Fruit fly (Drosophila melanogaster) whole organism, prepupa: ENCODE results near the gene Prps.
A peak's percentile ranks its signal among the peaks of the same experiment; 100 is the strongest.

Experiments
- Blimp-1 ChIP-seq: fragments of 200-800 bp; sonication (Bioruptor generic); optimal IDR thresholded peaks from 3 replicates; lab custom pipeline; 2017; ENCODE audit warnings: missing biosample characterization, missing genetic modification characterization, mild to moderate bottlenecking, moderate library complexity, missing genetic modification reagents
- CG10669 ChIP-seq: fragments of 200-800 bp; sonication (Bioruptor generic); optimal IDR thresholded peaks from 3 replicates; lab custom pipeline; 2018; ENCODE audit warnings: missing biosample characterization, mild to moderate bottlenecking, missing genetic modification characterization, moderate library complexity
- CG11294 ChIP-seq: fragments of 200-800 bp; sonication (Bioruptor generic); IDR thresholded peaks from 2 replicates; pipeline ENCODE4 v1.3.6; 2022; ENCODE audit warnings: missing biosample characterization, missing genetic modification characterization
- CG11902 ChIP-seq: fragments of 200-800 bp; sonication (Bioruptor generic); optimal IDR thresholded peaks from 3 replicates; lab custom pipeline; 2016; ENCODE audit warnings: missing biosample characterization, missing genetic modification characterization
- CG15336 ChIP-seq: fragments of 200-800 bp; sonication (Bioruptor generic); IDR thresholded peaks from 2 replicates; pipeline ENCODE4 v1.3.6; 2022; ENCODE audit warnings: missing biosample characterization, missing genetic modification characterization
- CG16779 ChIP-seq: fragments of 200-800 bp; sonication (Bioruptor generic); optimal IDR thresholded peaks from 3 replicates; lab custom pipeline; 2017; ENCODE audit warnings: missing biosample characterization, mild to moderate bottlenecking, missing genetic modification characterization
- CG32006 ChIP-seq: fragments of 200-800 bp; sonication (Bioruptor generic); optimal IDR thresholded peaks from 3 replicates; lab custom pipeline; 2017; ENCODE audit warnings: missing biosample characterization, mild to moderate bottlenecking, missing genetic modification characterization
- CG34406 ChIP-seq: fragments of 200-800 bp; sonication (Bioruptor generic); optimal IDR thresholded peaks from 3 replicates; lab custom pipeline; 2016; ENCODE audit warnings: missing biosample characterization, missing genetic modification characterization
- CG3919 ChIP-seq: fragments of 200-800 bp; sonication (Bioruptor generic); optimal IDR thresholded peaks from 3 replicates; lab custom pipeline; 2016; ENCODE audit warnings: missing biosample characterization, missing genetic modification characterization
- CG4318 ChIP-seq: fragments of 200-800 bp; sonication (Bioruptor generic); optimal IDR thresholded peaks from 3 replicates; lab custom pipeline; 2017; ENCODE audit warnings: missing biosample characterization, mild to moderate bottlenecking, missing genetic modification characterization
- CG6163 ChIP-seq: fragments of 200-800 bp; sonication (Bioruptor generic); IDR thresholded peaks from 3 replicates; pipeline ENCODE4 v1.3.6; 2022; ENCODE audit warnings: missing biosample characterization, missing genetic modification characterization
- CG6276 ChIP-seq: fragments of 200-800 bp; sonication (Bioruptor generic); optimal IDR thresholded peaks from 2 replicates; lab custom pipeline; 2017; ENCODE audit warnings: missing biosample characterization, mild to moderate bottlenecking, missing genetic modification characterization
- CG6792 ChIP-seq: fragments of 200-800 bp; sonication (Bioruptor generic); optimal IDR thresholded peaks from 3 replicates; lab custom pipeline; 2016; ENCODE audit warnings: missing biosample characterization, missing genetic modification characterization
- CG6808 ChIP-seq: fragments of 200-800 bp; sonication (Bioruptor generic); optimal IDR thresholded peaks from 3 replicates; lab custom pipeline; 2017; ENCODE audit warnings: missing biosample characterization, missing genetic modification characterization, mild to moderate bottlenecking, moderate library complexity, missing genetic modification reagents
- CG6854 ChIP-seq: fragments of 200-800 bp; sonication (Bioruptor generic); optimal IDR thresholded peaks from 2 replicates; lab custom pipeline; 2017; ENCODE audit warnings: missing biosample characterization, mild to moderate bottlenecking, missing genetic modification characterization
- CG7368 ChIP-seq: fragments of 200-800 bp; sonication (Bioruptor generic); optimal IDR thresholded peaks from 3 replicates; lab custom pipeline; 2016; ENCODE audit warnings: missing biosample characterization, missing genetic modification characterization
- CG8119 ChIP-seq: fragments of 200-800 bp; sonication (Bioruptor generic); IDR thresholded peaks from 3 replicates; pipeline ENCODE4 v1.3.6; 2022; ENCODE audit warnings: missing biosample characterization, missing genetic modification characterization
- CG8632 ChIP-seq: fragments of 200-800 bp; sonication (Bioruptor generic); optimal IDR thresholded peaks from 3 replicates; lab custom pipeline; 2016; ENCODE audit warnings: missing biosample characterization, missing genetic modification characterization
- CG9139 ChIP-seq: fragments of 200-800 bp; sonication (Bioruptor generic); optimal IDR thresholded peaks from 3 replicates; lab custom pipeline; 2017; ENCODE audit warnings: missing biosample characterization, mild to moderate bottlenecking, missing genetic modification characterization
- Eip78C ChIP-seq: fragments of 200-800 bp; sonication (Bioruptor generic); peaks from one replicate; lab custom pipeline; 2016; ENCODE audit warnings: missing biosample characterization, missing genetic modification characterization
- Eip93F ChIP-seq: fragments of 200-800 bp; sonication (Bioruptor generic); optimal IDR thresholded peaks from 2 replicates; lab custom pipeline; 2016; ENCODE audit warnings: missing biosample characterization, mild to moderate bottlenecking, missing genetic modification characterization
- Ets21C ChIP-seq: fragments of 200-800 bp; sonication (Bioruptor generic); optimal IDR thresholded peaks from 3 replicates; lab custom pipeline; 2016; ENCODE audit warnings: missing biosample characterization, missing genetic modification characterization
- Ets96B ChIP-seq: fragments of 200-800 bp; optimal IDR thresholded peaks from 2 replicates; lab custom pipeline; 2019; ENCODE audit warnings: missing biosample characterization, mild to moderate bottlenecking, missing genetic modification characterization, moderate library complexity
- Gug ChIP-seq: fragments of 200-800 bp; sonication (Bioruptor generic); IDR thresholded peaks from 2 replicates; pipeline ENCODE4 v1.3.6; 2022; ENCODE audit warnings: missing biosample characterization, missing genetic modification characterization
- Hr38 ChIP-seq: sonication (Bioruptor generic); optimal IDR thresholded peaks from 2 replicates; lab custom pipeline; 2016; ENCODE audit warnings: missing biosample characterization, missing genetic modification characterization
- Lpt ChIP-seq: fragments of 200-800 bp; sonication (Bioruptor generic); optimal IDR thresholded peaks from 3 replicates; lab custom pipeline; 2016; ENCODE audit warnings: missing biosample characterization, missing genetic modification characterization
- Met ChIP-seq: fragments of 200-800 bp; sonication (Bioruptor generic); optimal IDR thresholded peaks from 3 replicates; lab custom pipeline; 2016; ENCODE audit warnings: missing biosample characterization, missing genetic modification characterization
- OdsH ChIP-seq: fragments of 200-800 bp; sonication (Bioruptor generic); optimal IDR thresholded peaks from 3 replicates; lab custom pipeline; 2016; ENCODE audit warnings: missing biosample characterization, missing genetic modification characterization
- Smox ChIP-seq: fragments of 200-800 bp; sonication (Bioruptor generic); optimal IDR thresholded peaks from 3 replicates; lab custom pipeline; 2016; ENCODE audit warnings: missing biosample characterization, missing genetic modification characterization
- Sox14 ChIP-seq: fragments of 200-800 bp; sonication (Bioruptor generic); optimal IDR thresholded peaks from 3 replicates; lab custom pipeline; 2016; ENCODE audit warnings: missing biosample characterization, missing genetic modification characterization
- achi ChIP-seq: fragments of 200-800 bp; sonication (Bioruptor generic); optimal IDR thresholded peaks from 3 replicates; lab custom pipeline; 2016; ENCODE audit warnings: missing biosample characterization, missing genetic modification characterization
- acj6 ChIP-seq: fragments of 200-800 bp; sonication (Bioruptor generic); optimal IDR thresholded peaks from 3 replicates; lab custom pipeline; 2016; ENCODE audit warnings: missing biosample characterization, missing genetic modification characterization
- cyc ChIP-seq: fragments of 200-800 bp; sonication (Bioruptor generic); optimal IDR thresholded peaks from 3 replicates; lab custom pipeline; 2016; ENCODE audit warnings: missing biosample characterization, missing genetic modification characterization
- dac ChIP-seq: fragments of 200-800 bp; sonication (Bioruptor generic); optimal IDR thresholded peaks from 2 replicates; lab custom pipeline; 2017; ENCODE audit warnings: missing biosample characterization, mild to moderate bottlenecking, missing genetic modification characterization
- dsx ChIP-seq: fragments of 200-800 bp; optimal IDR thresholded peaks from 3 replicates; lab custom pipeline; 2019; ENCODE audit warnings: missing biosample characterization, mild to moderate bottlenecking, missing genetic modification characterization, moderate library complexity; ENCODE audit not compliant: poor library complexity, severe bottlenecking
- eg ChIP-seq: fragments of 200-800 bp; sonication (Bioruptor generic); IDR thresholded peaks from 3 replicates; pipeline ENCODE4 v1.3.6; 2022; ENCODE audit warnings: missing biosample characterization, missing genetic modification characterization
- esn ChIP-seq: fragments of 200-800 bp; sonication (Bioruptor generic); optimal IDR thresholded peaks from 2 replicates; lab custom pipeline; 2016; ENCODE audit warnings: missing biosample characterization, mild to moderate bottlenecking, missing genetic modification characterization, moderate library complexity
- fd59A ChIP-seq: fragments of 200-800 bp; sonication (Bioruptor generic); optimal IDR thresholded peaks from 2 replicates; lab custom pipeline; 2017; ENCODE audit warnings: missing biosample characterization, mild to moderate bottlenecking, missing genetic modification characterization, missing genetic modification reagents
- fd85E ChIP-seq: fragments of 200-800 bp; sonication (Bioruptor generic); optimal IDR thresholded peaks from 3 replicates; lab custom pipeline; 2016; ENCODE audit warnings: missing biosample characterization, missing genetic modification characterization
- fkh ChIP-seq: fragments of 200-800 bp; sonication (Bioruptor generic); optimal IDR thresholded peaks from 3 replicates; lab custom pipeline; 2017; ENCODE audit warnings: missing biosample characterization, mild to moderate bottlenecking, missing genetic modification characterization, moderate library complexity
- pdm3 ChIP-seq: fragments of 200-800 bp; sonication (Bioruptor generic); optimal IDR thresholded peaks from 3 replicates; lab custom pipeline; 2016; ENCODE audit warnings: missing biosample characterization, missing genetic modification characterization
- salr ChIP-seq, 2 experiments: fragments of 200-800 bp; sonication (Bioruptor generic); optimal IDR thresholded peaks; 3 replicates each; lab custom pipeline; 2016 to 2018; ENCODE audit warnings: missing biosample characterization in 2 of 2, missing genetic modification characterization in 2 of 2, mild to moderate bottlenecking in 1 of 2
- ss ChIP-seq, 2 experiments: fragments of 200-800 bp; sonication (Bioruptor generic); optimal IDR thresholded peaks; 2 replicates in 1 of 2; 3 replicates in 1 of 2; lab custom pipeline; 2017 to 2018; ENCODE audit warnings: mild to moderate bottlenecking in 2 of 2, missing biosample characterization in 2 of 2, missing genetic modification characterization in 2 of 2, moderate library complexity in 1 of 2
- svp ChIP-seq: fragments of 200-800 bp; sonication (Bioruptor generic); peaks from one replicate; lab custom pipeline; 2016; ENCODE audit warnings: missing biosample characterization, missing genetic modification characterization

The Prps gene

dm6 chr3L:9693552-9694133 is 2.9 kb downstream of the Prps start:
- TF ChIP-seq Eip78C (GFP tag; lab: Kevin White, UChicago) (no peak), CG8632 (GFP tag; lab: Kevin White, UChicago) (no peak), esn (no peak), Blimp-1 (no peak), OdsH (GFP tag; lab: Kevin White, UChicago) (no peak), CG4318 (no peak), pdm3 (no peak), CG15336 (GFP tag; lab: Robert Waterston, UW) (peak; percentile 27; the same call in 1 of the 2 replicates), Sox14 (GFP tag; lab: Kevin White, UChicago) (no peak), dac (no peak), salr (GFP tag; optimal IDR thresholded peaks at IDR 0.05; lab: Kevin White, UChicago) (no peak), Eip93F (GFP tag; lab: Kevin White, UChicago) (no peak), Ets96B (no peak), Hr38 (GFP tag; lab: Kevin White, UChicago) (no peak), fkh (GFP tag; lab: Kevin White, UChicago) (peak; percentile 24), CG6163 (peak; percentile 24; the same call in 1 of the 3 replicates), CG6808 (GFP tag; lab: Kevin White, UChicago) (no peak), Lpt (GFP tag; lab: Kevin White, UChicago) (no peak), CG6854 (GFP tag; lab: Kevin White, UChicago) (no peak), CG6792 (GFP tag; lab: Kevin White, UChicago) (no peak), eg (GFP tag; lab: Robert Waterston, UW) (peak; percentile 41; the same call in 1 of the 3 replicates), ss (GFP tag; optimal IDR thresholded peaks at IDR 0.05; lab: Kevin White, UChicago) (no peak), acj6 (GFP tag; lab: Kevin White, UChicago) (no peak), achi (GFP tag; lab: Kevin White, UChicago) (peak; percentile 18), CG8119 (GFP tag; lab: Robert Waterston, UW) (peak; percentile 43; the same call in 2 of the 3 replicates), CG9139 (GFP tag; lab: Kevin White, UChicago) (no peak), CG6276 (GFP tag; lab: Kevin White, UChicago) (peak; percentile 2), Met (no peak), CG11902 (GFP tag; lab: Kevin White, UChicago) (no peak), CG34406 (GFP tag; lab: Kevin White, UChicago) (no peak), Gug (GFP tag; lab: Robert Waterston, UW) (no peak), dsx (GFP tag; lab: Kevin White, UChicago) (no peak), CG10669 (no peak), svp (GFP tag; lab: Kevin White, UChicago) (no peak), fd85E (GFP tag; lab: Kevin White, UChicago) (no peak), CG32006 (GFP tag; lab: Kevin White, UChicago) (no peak), CG3919 (no peak), fd59A (GFP tag; lab: Kevin White, UChicago) (no peak), CG11294 (GFP tag; lab: Robert Waterston, UW) (no peak), Smox (GFP tag; lab: Kevin White, UChicago) (no peak), cyc (GFP tag; lab: Kevin White, UChicago) (no peak), Ets21C (GFP tag; lab: Kevin White, UChicago) (no peak), CG7368 (GFP tag; lab: Kevin White, UChicago) (no peak), CG16779 (tag; lab: Kevin White, UChicago) (no peak)
